Fruit fly (Drosophila melanogaster) Kc167 (cell line): Measurements from ENCODE around the gene CG33181.

Experiments used
- Sin3A ChIP-seq: fragments of >200 bp; optimal IDR thresholded peaks from 2 replicates; lab custom pipeline; 2018; ENCODE audit warnings: missing external identifiers
- h ChIP-seq: fragments of >200 bp; optimal IDR thresholded peaks from 3 replicates; lab custom pipeline; 2018; ENCODE audit warnings: missing external identifiers

- TF ChIP-seq Sin3A: no peak
- no peak for TF ChIP-seq h (lab: Kevin White, UChicago)
Observed at dm6 chrX:8493473-8493872, 4.3 kb downstream of the CG33181 start.
